Worm (Caenorhabditis elegans): Measurements from ENCODE around the gene let-70.
A peak's percentile ranks its signal among the peaks of the same experiment; 100 is the strongest.

The let-70 gene

ce11 chrIV:11082153-11082552 is at the start of gene let-70:
TSS of gene let-70 (minus strand) at chrIV:11082253.
- TF ChIP-seq B0261.1 (tag; optimal IDR thresholded peaks at IDR 0.05) (no peak), cebp-2 (GFP tag; IDR thresholded peaks at IDR 0.05) (0 out of 2 replicates have a peak, but pooled peaks have one; percentile 20)

- TF ChIP-seq madf-3 (GFP tag; IDR thresholded peaks at IDR 0.05) = 0 out of 2 replicates have a peak, but pooled peaks have one; percentile 32
- TF ChIP-seq xnd-1 (tag; optimal IDR thresholded peaks at IDR 0.05) = peak; percentile 10
- TF ChIP-seq B0336.3 (GFP tag; IDR thresholded peaks at IDR 0.05) = 0 out of 2 replicates have a peak, but pooled peaks have one; percentile 39
- 0 out of 2 replicates have a peak, but pooled peaks have one; percentile 15 for TF ChIP-seq hsf-1 (GFP tag; IDR thresholded peaks at IDR 0.05)
- TF ChIP-seq F57A8.1 (GFP tag; optimal IDR thresholded peaks at IDR 0.05) = no peak
Measured at ce11 chrIV:11131268-11131667, 49.2 kb upstream of the let-70 start, which contains the start of gene ard-1. TSS of gene ard-1 (plus strand) at chrIV:11131279.

- no peak for TF ChIP-seq K11D2.4 (GFP tag; IDR thresholded peaks at IDR 0.05)
- peak in 1 of 2 experiments; percentile 8 for TF ChIP-seq let-607 (tag; optimal IDR thresholded peaks at IDR 0.05)
- no peak for TF ChIP-seq hlh-26 (GFP tag; conservative IDR thresholded peaks at IDR 0.05)
- no peak for TF ChIP-seq snpc-1.3 (tag; optimal IDR thresholded peaks at IDR 0.05; ENCODE audit: insufficient read depth)
- TF ChIP-seq F39B2.1 (GFP tag; IDR thresholded peaks at IDR 0.05) = no peak
- peak; percentile 45 for TF ChIP-seq nhr-80 (tag; optimal IDR thresholded peaks at IDR 0.05)
- TF ChIP-seq die-1 (tag; optimal IDR thresholded peaks at IDR 0.05) = no peak
- TF ChIP-seq atf-7 (tag; optimal IDR thresholded peaks at IDR 0.05) = no peak
- no peak for TF ChIP-seq ama-1 (optimal IDR thresholded peaks at IDR 0.05)
- TF ChIP-seq ama-1 (GFP tag; optimal IDR thresholded peaks at IDR 0.05) = peak in 1 of 2 experiments; percentile 44
- peak; percentile 29; the same call in 1 of the 2 replicates for TF ChIP-seq hmg-1.2 (GFP tag; IDR thresholded peaks at IDR 0.05)
- no peak for TF ChIP-seq xnd-1 (tag; optimal IDR thresholded peaks at IDR 0.05)
- no peak for TF ChIP-seq cebp-2 (GFP tag; IDR thresholded peaks at IDR 0.05)
- no peak for TF ChIP-seq K12H6.12 (tag; optimal IDR thresholded peaks at IDR 0.05)
- TF ChIP-seq ceh-79 (tag; optimal IDR thresholded peaks at IDR 0.05) = no peak
- no peak for TF ChIP-seq B0336.3 (GFP tag; IDR thresholded peaks at IDR 0.05)
- TF ChIP-seq rcor-1 (GFP tag; IDR thresholded peaks at IDR 0.05) = no peak
- no peak for TF ChIP-seq D2030.7 (GFP tag; IDR thresholded peaks at IDR 0.05)
- no peak for TF ChIP-seq attf-5 (GFP tag; optimal IDR thresholded peaks at IDR 0.05)
- no peak for TF ChIP-seq sea-2 (GFP tag; IDR thresholded peaks at IDR 0.05)
- TF ChIP-seq mes-4 (tag; optimal IDR thresholded peaks at IDR 0.05) = no peak
- TF ChIP-seq unc-62 (GFP tag; optimal IDR thresholded peaks at IDR 0.05) = no peak
- no peak for TF ChIP-seq lag-1 (GFP tag; IDR thresholded peaks at IDR 0.05)
- TF ChIP-seq athp-1 (tag; optimal IDR thresholded peaks at IDR 0.05) = no peak
- no peak for TF ChIP-seq nhr-27 (tag; optimal IDR thresholded peaks at IDR 0.05)
- TF ChIP-seq attf-3 (GFP tag; conservative IDR thresholded peaks at IDR 0.05) = no peak
- TF ChIP-seq nhr-120 (GFP tag; IDR thresholded peaks at IDR 0.05) = no peak
Measured at ce11 chrIV:11130774-11131173, 48.7 kb upstream of the let-70 start.

DNA sequence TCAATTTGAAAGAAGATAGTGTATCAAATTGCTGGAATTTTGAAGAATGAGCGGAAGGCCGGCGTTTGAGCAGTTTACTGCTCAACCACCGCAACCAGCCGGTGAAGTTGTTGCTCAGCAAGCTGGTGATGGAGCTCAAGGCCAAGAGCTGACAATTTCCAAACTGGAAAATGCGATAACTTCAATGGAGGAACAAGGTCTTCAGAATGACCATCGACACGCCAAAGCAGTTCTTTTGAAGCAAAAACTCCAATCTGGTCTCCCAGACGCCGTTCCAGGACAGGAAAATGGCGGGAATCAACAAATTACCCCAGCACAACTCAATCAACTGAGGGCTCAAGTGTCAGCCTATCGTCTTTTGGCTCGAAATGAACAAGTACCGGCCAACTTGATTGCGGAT is 44.0 kb upstream of the let-70 start:
- TF ChIP-seq zim-3 (tag; optimal IDR thresholded peaks at IDR 0.05) = no peak
- no peak for TF ChIP-seq hlh-26 (GFP tag; conservative IDR thresholded peaks at IDR 0.05)

DNA sequence TGAATTAATAATTGTTTCAGACTA is 43.8 kb upstream of the let-70 start, which contains the start of gene swsn-4:
Gene swsn-4, plus strand, starts transcription at position 21 of the 24 bp plus-strand sequence.
- TF ChIP-seq sea-2 (GFP tag; IDR thresholded peaks at IDR 0.05) (no peak), xnd-1 (tag; optimal IDR thresholded peaks at IDR 0.05) (no peak), ztf-18 (tag; optimal IDR thresholded peaks at IDR 0.05) (no peak), snpc-4 (GFP tag; optimal IDR thresholded peaks at IDR 0.05) (no peak), snpc-4 (tag; optimal IDR thresholded peaks at IDR 0.05) (no peak), Y67H2A.10 (GFP tag; conservative IDR thresholded peaks at IDR 0.05) (no peak), let-526 (GFP tag; IDR thresholded peaks at IDR 0.05) (no peak), nhr-179 (tag; optimal IDR thresholded peaks at IDR 0.05) (no peak), dpff-1 (tag; optimal IDR thresholded peaks at IDR 0.05) (no peak)

Data from whole organism, young adult.